Worm (Caenorhabditis elegans) whole organism, young adult: ENCODE measurements around the gene str-134.

Source experiments
- F22D6.2 ChIP-seq: sonication (generic microtip); optimal IDR thresholded peaks from 2 replicates; lab custom pipeline; 2016; ENCODE audit warnings: mild to moderate bottlenecking, missing genetic modification characterization, missing compliant biosample characterization
- F37B4.10 ChIP-seq: fragments of 200-800 bp; sonication (Bioruptor generic); IDR thresholded peaks from 2 replicates; pipeline ENCODE4 v1.3.6; 2022; ENCODE audit warnings: missing genetic modification characterization, missing compliant biosample characterization
- F52B5.7 ChIP-seq: sonication (generic microtip); optimal IDR thresholded peaks from 2 replicates; lab custom pipeline; 2016; ENCODE audit warnings: mild to moderate bottlenecking, missing genetic modification characterization, missing compliant biosample characterization
- F57A8.1 ChIP-seq: fragments of 200-800 bp; sonication (Bioruptor generic); optimal IDR thresholded peaks from 2 replicates; lab custom pipeline; 2018; ENCODE audit warnings: mild to moderate bottlenecking, missing genetic modification characterization, moderate library complexity, missing compliant biosample characterization
- K11D2.4 ChIP-seq: fragments of 200-800 bp; sonication (Bioruptor generic); IDR thresholded peaks from 2 replicates; pipeline ENCODE4 v1.3.6; 2022; ENCODE audit warnings: missing genetic modification reagents, missing genetic modification characterization, missing compliant biosample characterization
- K12H6.12 ChIP-seq: fragments of 200-800 bp; sonication (Bioruptor generic); optimal IDR thresholded peaks from 2 replicates; lab custom pipeline; 2018; ENCODE audit warnings: mild to moderate bottlenecking, missing genetic modification characterization, missing compliant biosample characterization
- Y53G8AR.9 ChIP-seq: fragments of 200-800 bp; sonication (Bioruptor generic); conservative IDR thresholded peaks from 2 replicates; pipeline ENCODE4 v1.3.6; 2022; ENCODE audit warnings: missing genetic modification reagents, missing genetic modification characterization, missing compliant biosample characterization
- ZK185.1 ChIP-seq: sonication (generic microtip); optimal IDR thresholded peaks from 2 replicates; lab custom pipeline; 2016; ENCODE audit warnings: mild to moderate bottlenecking, missing genetic modification characterization, missing compliant biosample characterization; ENCODE audit not compliant: poor library complexity, severe bottlenecking
- akir-1 ChIP-seq: fragments of 200-800 bp; sonication (Bioruptor generic); optimal IDR thresholded peaks from 2 replicates; lab custom pipeline; 2018; ENCODE audit warnings: mild to moderate bottlenecking, missing genetic modification characterization, moderate library complexity, missing compliant biosample characterization
- cebp-1 ChIP-seq, 2 experiments: fragments of 200-800 bp in 1 of 2; sonication (Bioruptor generic) in 1 of 2; sonication (generic microtip) in 1 of 2; IDR thresholded peaks in 1 of 2; optimal IDR thresholded peaks in 1 of 2; 2 replicates each; pipeline versions ENCODE4 v1.3.6 to Lab custom; 2017 to 2022; ENCODE audit warnings: missing compliant biosample characterization in 2 of 2, missing genetic modification characterization in 2 of 2, mild to moderate bottlenecking in 1 of 2, missing genetic modification reagents in 1 of 2, moderate library complexity in 1 of 2
- ceh-100 ChIP-seq: fragments of 200-800 bp; sonication (Bioruptor generic); IDR thresholded peaks from 2 replicates; pipeline ENCODE4 v1.3.6; 2022; ENCODE audit warnings: missing genetic modification reagents, missing genetic modification characterization, missing compliant biosample characterization
- ceh-58 ChIP-seq: fragments of 200-800 bp; sonication (Bioruptor generic); IDR thresholded peaks from 2 replicates; pipeline ENCODE4 v1.3.6; 2022; ENCODE audit warnings: missing genetic modification characterization, missing compliant biosample characterization
- die-1 ChIP-seq: sonication (generic microtip); optimal IDR thresholded peaks from 2 replicates; lab custom pipeline; 2016; ENCODE audit warnings: missing genotype, mild to moderate bottlenecking, missing genetic modification characterization, missing compliant biosample characterization
- dox-1 ChIP-seq: fragments of 200-800 bp; sonication (Bioruptor generic); IDR thresholded peaks from 2 replicates; pipeline ENCODE4 v1.3.6; 2022; ENCODE audit warnings: missing genetic modification reagents, missing genetic modification characterization, missing compliant biosample characterization
- efl-1 ChIP-seq: fragments of 150-350 bp; optimal IDR thresholded peaks from 2 replicates; lab custom pipeline; 2014; ENCODE audit warnings: missing biosample characterization, missing genetic modification reagents, missing genetic modification characterization
- egl-44 ChIP-seq: fragments of 200-800 bp; sonication (Bioruptor generic); IDR thresholded peaks from 2 replicates; pipeline ENCODE4 v1.3.6; 2022; ENCODE audit warnings: missing genetic modification reagents, missing genetic modification characterization, missing compliant biosample characterization
- egrh-3 ChIP-seq: fragments of 200-800 bp; sonication (Bioruptor generic); IDR thresholded peaks from 2 replicates; pipeline ENCODE4 v1.3.6; 2022; ENCODE audit warnings: missing genetic modification reagents, missing genetic modification characterization, missing compliant biosample characterization
- ekl-4 ChIP-seq: fragments of 200-800 bp; sonication (Bioruptor generic); IDR thresholded peaks from 2 replicates; pipeline ENCODE4 v1.3.6; 2022; ENCODE audit warnings: missing genetic modification reagents, missing genetic modification characterization, missing compliant biosample characterization
- ets-4 ChIP-seq: fragments of 200-800 bp; sonication (Bioruptor generic); optimal IDR thresholded peaks from 2 replicates; lab custom pipeline; 2018; ENCODE audit warnings: mild to moderate bottlenecking, missing genetic modification characterization, missing compliant biosample characterization
- gei-17 ChIP-seq: fragments of 200-800 bp; sonication (Bioruptor generic); optimal IDR thresholded peaks from 2 replicates; lab custom pipeline; 2018; ENCODE audit warnings: mild to moderate bottlenecking, missing genetic modification characterization, missing compliant biosample characterization
- hmg-1.2 ChIP-seq: fragments of 200-800 bp; sonication (Bioruptor generic); IDR thresholded peaks from 2 replicates; pipeline ENCODE4 v1.3.6; 2022; ENCODE audit warnings: missing genetic modification reagents, missing genetic modification characterization, missing compliant biosample characterization
- let-607 ChIP-seq, 2 experiments: fragments of 200-800 bp in 1 of 2; sonication (Bioruptor generic) in 1 of 2; sonication (generic microtip) in 1 of 2; optimal IDR thresholded peaks; 2 replicates each; lab custom pipeline; 2016 to 2018; ENCODE audit warnings: mild to moderate bottlenecking in 2 of 2, missing compliant biosample characterization in 2 of 2, missing genetic modification characterization in 2 of 2, moderate library complexity in 2 of 2, missing genotype in 1 of 2
- lin-26 ChIP-seq: fragments of 200-800 bp; sonication (Bioruptor generic); IDR thresholded peaks from 2 replicates; pipeline ENCODE4 v1.3.6; 2022; ENCODE audit warnings: missing genetic modification reagents, missing genetic modification characterization, missing compliant biosample characterization
- lin-54 ChIP-seq: fragments of 200-800 bp; sonication (Bioruptor generic); optimal IDR thresholded peaks from 2 replicates; lab custom pipeline; 2018; ENCODE audit warnings: mild to moderate bottlenecking, missing genetic modification characterization, missing compliant biosample characterization
- lsy-27 ChIP-seq: sonication (generic microtip); optimal IDR thresholded peaks from 2 replicates; lab custom pipeline; 2017; ENCODE audit warnings: missing genetic modification characterization, mild to moderate bottlenecking, missing compliant biosample characterization, antibody characterized with exemption, missing genotype, borderline replicate concordance; ENCODE audit not compliant: insufficient read depth
- madf-3 ChIP-seq: fragments of 200-800 bp; sonication (Bioruptor generic); IDR thresholded peaks from 2 replicates; pipeline ENCODE4 v1.3.6; 2022; ENCODE audit warnings: missing genetic modification reagents, missing genetic modification characterization, missing compliant biosample characterization
- madf-6 ChIP-seq: fragments of 200-800 bp; sonication (Bioruptor generic); IDR thresholded peaks from 2 replicates; pipeline ENCODE4 v1.3.6; 2022; ENCODE audit warnings: missing genetic modification reagents, missing genetic modification characterization, missing compliant biosample characterization
- madf-8 ChIP-seq: fragments of 200-800 bp; sonication (Bioruptor generic); conservative IDR thresholded peaks from 2 replicates; pipeline ENCODE4 v1.3.6; 2022; ENCODE audit warnings: missing genetic modification reagents, missing genetic modification characterization, missing compliant biosample characterization
- mes-4 ChIP-seq: sonication (generic microtip); optimal IDR thresholded peaks from 2 replicates; lab custom pipeline; 2016; ENCODE audit warnings: missing genotype, missing genetic modification characterization, missing compliant biosample characterization
- nhr-120 ChIP-seq: fragments of 200-800 bp; sonication (Bioruptor generic); IDR thresholded peaks from 2 replicates; pipeline ENCODE4 v1.3.6; 2022; ENCODE audit warnings: missing genetic modification characterization, missing compliant biosample characterization
- nhr-80 ChIP-seq: sonication (generic microtip); optimal IDR thresholded peaks from 2 replicates; lab custom pipeline; 2016; ENCODE audit warnings: missing genetic modification characterization, missing compliant biosample characterization
- pha-4 ChIP-seq: fragments of 150-350 bp; sonication (generic microtip); optimal IDR thresholded peaks from 2 replicates; lab custom pipeline; 2014; ENCODE audit warnings: missing biosample characterization, missing genetic modification reagents, missing genetic modification characterization
- rcor-1 ChIP-seq: fragments of 200-800 bp; sonication (Bioruptor generic); IDR thresholded peaks from 2 replicates; pipeline ENCODE4 v1.3.6; 2022; ENCODE audit warnings: missing genetic modification reagents, missing genetic modification characterization, missing compliant biosample characterization
- repo-1 ChIP-seq: sonication (generic microtip); optimal IDR thresholded peaks from 2 replicates; lab custom pipeline; 2017; ENCODE audit warnings: mild to moderate bottlenecking, missing genetic modification characterization, missing compliant biosample characterization
- rpc-1 ChIP-seq, 2 experiments: fragments of 150-350 bp in 1 of 2; sonication (generic microtip) in 1 of 2; optimal IDR thresholded peaks; 2 replicates each; lab custom pipeline; 2014 to 2018; ENCODE audit warnings: missing biosample characterization in 1 of 2, missing genetic modification characterization in 1 of 2, missing genetic modification reagents in 1 of 2, missing genotype in 1 of 2
- sea-2 ChIP-seq: fragments of 200-800 bp; sonication (Bioruptor generic); IDR thresholded peaks from 2 replicates; pipeline ENCODE4 v1.3.6; 2022; ENCODE audit warnings: missing genetic modification characterization, missing compliant biosample characterization
- snpc-1.1 ChIP-seq: sonication (generic microtip); optimal IDR thresholded peaks from 2 replicates; lab custom pipeline; 2017; ENCODE audit warnings: missing genetic modification characterization, mild to moderate bottlenecking, missing compliant biosample characterization, antibody characterized with exemption, moderate library complexity, missing genotype, missing genetic modification reagents; ENCODE audit not compliant: insufficient read depth
- snpc-3.4 ChIP-seq: sonication (generic microtip); optimal IDR thresholded peaks from 2 replicates; lab custom pipeline; 2017; ENCODE audit warnings: missing genetic modification characterization, mild to moderate bottlenecking, missing compliant biosample characterization, antibody characterized with exemption, moderate library complexity, missing genotype, missing genetic modification reagents
- snpc-4 ChIP-seq, 5 experiments: fragments of 150-350 bp in 1 of 5; sonication (generic microtip) in 4 of 5; optimal IDR thresholded peaks; 2 replicates each; lab custom pipeline; 2014 to 2018; ENCODE audit warnings: missing genetic modification characterization in 5 of 5, missing biosample characterization in 3 of 5, antibody characterized with exemption in 2 of 5, mild to moderate bottlenecking in 2 of 5, missing compliant biosample characterization in 2 of 5, missing genotype in 2 of 5, moderate library complexity in 2 of 5, missing genetic modification reagents in 1 of 5
- sptf-2 ChIP-seq: fragments of 200-800 bp; sonication (Bioruptor generic); optimal IDR thresholded peaks from 2 replicates; lab custom pipeline; 2018; ENCODE audit warnings: mild to moderate bottlenecking, missing genetic modification characterization, missing compliant biosample characterization
- tbp1 ChIP-seq: fragments of 200-800 bp; sonication (Bioruptor generic); optimal IDR thresholded peaks from 2 replicates; lab custom pipeline; 2018; ENCODE audit warnings: mild to moderate bottlenecking, missing genetic modification characterization, missing compliant biosample characterization
- tbx-9 ChIP-seq: sonication (generic microtip); optimal IDR thresholded peaks from 2 replicates; lab custom pipeline; 2016; ENCODE audit warnings: borderline replicate concordance, missing genetic modification characterization, inconsistent platforms, missing compliant biosample characterization
- tlf-1 ChIP-seq: fragments of 200-800 bp; sonication (Bioruptor generic); optimal IDR thresholded peaks from 2 replicates; lab custom pipeline; 2018; ENCODE audit warnings: mild to moderate bottlenecking, missing genetic modification characterization, missing compliant biosample characterization
- unc-130 ChIP-seq: sonication (generic microtip); optimal IDR thresholded peaks from 2 replicates; lab custom pipeline; 2016; ENCODE audit warnings: missing genetic modification reagents, missing genetic modification characterization, missing compliant biosample characterization
- unc-62 ChIP-seq: fragments of 150-350 bp; optimal IDR thresholded peaks from 2 replicates; lab custom pipeline; 2014; ENCODE audit warnings: missing biosample characterization, missing genetic modification reagents, missing genetic modification characterization
- ztf-6 ChIP-seq: fragments of 200-800 bp; sonication (Bioruptor generic); IDR thresholded peaks from 2 replicates; pipeline ENCODE4 v1.3.6; 2022; ENCODE audit warnings: missing genetic modification reagents, missing genetic modification characterization, missing compliant biosample characterization

str-134 gene

ce11 chrV:731330-731729 is 12.1 kb upstream of the str-134 start (continued):
- peak; percentile 61 for TF ChIP-seq lin-54 (GFP tag; lab: Kevin White, UChicago)
- TF ChIP-seq sea-2 (GFP tag; lab: Robert Waterston, UW) = 0 out of 2 replicates have a peak, but pooled peaks have one; percentile 11
- peak; percentile 84 for TF ChIP-seq tlf-1 (GFP tag; lab: Kevin White, UChicago)
- TF ChIP-seq unc-62 (GFP tag; lab: Kevin White, UChicago) = peak; percentile 83
- TF ChIP-seq ceh-100 = no peak
- no peak for TF ChIP-seq snpc-3.4 (tag; lab: Kevin White, UChicago)
- TF ChIP-seq egrh-3 = peak; percentile 67
- peak; percentile 47; the same call in 1 of the 2 replicates for TF ChIP-seq rcor-1 (GFP tag; lab: Robert Waterston, UW)
- peak; percentile 63 for TF ChIP-seq tbp1
- TF ChIP-seq cebp-1 (GFP tag; IDR thresholded peaks at IDR 0.05; lab: Robert Waterston, UW) = peak; percentile 33; the same call in 1 of the 2 replicates
- peak; percentile 89 for TF ChIP-seq cebp-1 (tag; optimal IDR thresholded peaks at IDR 0.05; lab: Kevin White, UChicago)
- peak; percentile 57 for TF ChIP-seq die-1 (tag; lab: Kevin White, UChicago)
- peak; percentile 85 for TF ChIP-seq hmg-1.2 (GFP tag; lab: Robert Waterston, UW)
- no peak for TF ChIP-seq mes-4 (tag; lab: Kevin White, UChicago)
- no peak for TF ChIP-seq nhr-120 (GFP tag; lab: Robert Waterston, UW)
- TF ChIP-seq nhr-80 (tag; lab: Kevin White, UChicago) = peak; percentile 97
- peak; percentile 73 for TF ChIP-seq lin-26 (GFP tag; lab: Robert Waterston, UW)
- no peak for TF ChIP-seq sptf-2 (GFP tag; lab: Kevin White, UChicago)
- TF ChIP-seq F22D6.2 (tag; lab: Kevin White, UChicago) = peak; percentile 84
- TF ChIP-seq ztf-6 (GFP tag; lab: Robert Waterston, UW) = no peak
- peak; percentile 73 for TF ChIP-seq ZK185.1
- TF ChIP-seq pha-4 (tag; lab: Kevin White, UChicago) = peak; percentile 93
- peak; percentile 64; the same call in 1 of the 2 replicates for TF ChIP-seq madf-3 (GFP tag; lab: Robert Waterston, UW)
- TF ChIP-seq repo-1 (tag; lab: Kevin White, UChicago) = peak; percentile 78
- TF ChIP-seq F37B4.10 (GFP tag; lab: Robert Waterston, UW) = no peak
- no peak for TF ChIP-seq snpc-4 (GFP tag; optimal IDR thresholded peaks at IDR 0.05; lab: Kevin White, UChicago)
- peak in 2 of 4 experiments; percentile 41 to 47 for TF ChIP-seq snpc-4 (tag; optimal IDR thresholded peaks at IDR 0.05; lab: Kevin White, UChicago)
- TF ChIP-seq ceh-58 (GFP tag; lab: Robert Waterston, UW) = no peak
- peak; percentile 88; the same call in 1 of the 2 replicates for TF ChIP-seq egl-44 (GFP tag; lab: Robert Waterston, UW)
- TF ChIP-seq unc-130 (GFP tag; lab: Kevin White, UChicago) = no peak
- peak; percentile 76 for TF ChIP-seq F52B5.7 (tag; lab: Kevin White, UChicago)
- no peak for TF ChIP-seq rpc-1 (optimal IDR thresholded peaks at IDR 0.05; lab: Kevin White, UChicago)
- TF ChIP-seq rpc-1 (tag; optimal IDR thresholded peaks at IDR 0.05; lab: Kevin White, UChicago) = no peak
- TF ChIP-seq akir-1 (GFP tag; lab: Kevin White, UChicago) = no peak
- TF ChIP-seq gei-17 (GFP tag; lab: Kevin White, UChicago) = peak; percentile 55
- TF ChIP-seq ets-4 (GFP tag; lab: Kevin White, UChicago) = peak; percentile 84
- TF ChIP-seq efl-1 (GFP tag; lab: Kevin White, UChicago) = no peak
- peak; percentile 78 for TF ChIP-seq ekl-4 (GFP tag; lab: Robert Waterston, UW)
- no peak for TF ChIP-seq lsy-27
- no peak for TF ChIP-seq tbx-9 (tag; lab: Kevin White, UChicago)
- peak; percentile 84 for TF ChIP-seq K11D2.4 (GFP tag; lab: Robert Waterston, UW)
- no peak for TF ChIP-seq madf-8 (GFP tag; lab: Robert Waterston, UW)
- TF ChIP-seq Y53G8AR.9 (GFP tag; lab: Robert Waterston, UW) = peak; percentile 75; the same call in 1 of the 2 replicates
- peak; percentile 71 for TF ChIP-seq K12H6.12 (tag; lab: Kevin White, UChicago)
- no peak for TF ChIP-seq F57A8.1 (GFP tag; lab: Kevin White, UChicago)
- no peak for TF ChIP-seq snpc-1.1
- TF ChIP-seq madf-6 = 0 out of 2 replicates have a peak, but pooled peaks have one; percentile 31
- TF ChIP-seq dox-1 (GFP tag; lab: Robert Waterston, UW) = peak; percentile 60; the same call in 1 of the 2 replicates
- peak in 1 of 2 experiments; percentile 85 for TF ChIP-seq let-607 (tag; optimal IDR thresholded peaks at IDR 0.05; lab: Kevin White, UChicago)
